6 fruit fly cellular contexts compared by ENCODE assay signal in genomic region chr3R:21481960-21482359, dm6.
TF ChIP-seq lines count a peak whose summit lies in the region.

Fancm (plus strand) TSS chr3R:21482325.

- TF ChIP-seq CTCF in S2 (optimal IDR thresholded peaks at IDR 0.05; lab: Kevin White, UChicago): peak; percentile 91 to 93
- TF ChIP-seq CTCF in whole organism, embryonic (GFP tag; optimal IDR thresholded peaks at IDR 0.05; lab: Kevin White, UChicago): peak; percentile 98

TF ChIP-seq in whole organism, adult, 20 proteins besides CTCF, POLR2A, EP300 and RAD21 (continues in another document):
- TF ChIP-seq CG12768 (GFP tag; optimal IDR thresholded peaks at IDR 0.05; lab: Kevin White, UChicago) (peak; percentile 2), Clk (GFP tag; optimal IDR thresholded peaks at IDR 0.05; lab: Kevin White, UChicago) (no peak), cnc (optimal IDR thresholded peaks at IDR 0.05; lab: Kevin White, UChicago) (no peak), CG33017 (tag; optimal IDR thresholded peaks at IDR 0.05; lab: Kevin White, UChicago) (peak; percentile 18), CG7045 (GFP tag; optimal IDR thresholded peaks at IDR 0.05; lab: Kevin White, UChicago) (peak; percentile 42), CG7101 (tag; optimal IDR thresholded peaks at IDR 0.05; lab: Kevin White, UChicago) (peak; percentile 63), Crg-1 (GFP tag; optimal IDR thresholded peaks at IDR 0.05; lab: Kevin White, UChicago) (peak; percentile 74), cic (GFP tag; optimal IDR thresholded peaks at IDR 0.05; lab: Kevin White, UChicago) (no peak), CG14711 (tag; optimal IDR thresholded peaks at IDR 0.05; lab: Kevin White, UChicago) (peak; percentile 38), kay (GFP tag; lab: Kevin White, UChicago; ENCODE audit: borderline replicate concordance) (no peak), CG1620 (GFP tag; optimal IDR thresholded peaks at IDR 0.05; lab: Kevin White, UChicago) (peak; percentile 81), ovo (GFP tag; optimal IDR thresholded peaks at IDR 0.05; lab: Kevin White, UChicago) (peak; percentile 56), Mnt (GFP tag; optimal IDR thresholded peaks at IDR 0.05; lab: Kevin White, UChicago) (peak; percentile 39), toe (GFP tag; optimal IDR thresholded peaks at IDR 0.05; lab: Kevin White, UChicago) (peak; percentile 67), tj (GFP tag; optimal IDR thresholded peaks at IDR 0.05; lab: Kevin White, UChicago) (no peak), pad (GFP tag; optimal IDR thresholded peaks at IDR 0.05; lab: Kevin White, UChicago) (peak; percentile 46), CG5204 (GFP tag; optimal IDR thresholded peaks at IDR 0.05; lab: Kevin White, UChicago) (peak; percentile 46), bab1 (GFP tag; optimal IDR thresholded peaks at IDR 0.05; lab: Kevin White, UChicago) (peak; percentile 61)

TF ChIP-seq in whole organism, embryonic, 481 proteins besides CTCF, POLR2A, EP300 and RAD21 (continues in another document):
- TF ChIP-seq Atf3 (GFP tag; optimal IDR thresholded peaks at IDR 0.05; lab: Kevin White, UChicago): peak; percentile 38
- TF ChIP-seq fd96Cb (tag; optimal IDR thresholded peaks at IDR 0.05; lab: Kevin White, UChicago): peak; percentile 40
- TF ChIP-seq CG8944 (GFP tag; optimal IDR thresholded peaks at IDR 0.05; lab: Kevin White, UChicago): peak; percentile 76
- peak; percentile 56; the same call in 2 of the 3 replicates for TF ChIP-seq CG34224 (GFP tag; IDR thresholded peaks at IDR 0.05; lab: Robert Waterston, UW; ENCODE audit: partially characterized antibody)
- peak; percentile 29 for TF ChIP-seq NC2α (GFP tag; optimal IDR thresholded peaks at IDR 0.05; lab: Kevin White, UChicago)
- TF ChIP-seq Med (GFP tag; lab: Kevin White, UChicago): peak; percentile 95
- TF ChIP-seq wor (GFP tag; IDR thresholded peaks at IDR 0.05; lab: Robert Waterston, UW): no peak
- no peak for TF ChIP-seq CG11504 (tag; optimal IDR thresholded peaks at IDR 0.05; lab: Kevin White, UChicago)
- no peak for TF ChIP-seq CG10565 (GFP tag; optimal IDR thresholded peaks at IDR 0.05; lab: Kevin White, UChicago)
- TF ChIP-seq sd (tag; optimal IDR thresholded peaks at IDR 0.05; lab: Kevin White, UChicago): no peak
- no peak for TF ChIP-seq grn (GFP tag; optimal IDR thresholded peaks at IDR 0.05; lab: Kevin White, UChicago)
- TF ChIP-seq CG18764 (GFP tag; optimal IDR thresholded peaks at IDR 0.05; lab: Kevin White, UChicago): peak; percentile 64
- no peak for TF ChIP-seq Drgx (GFP tag; IDR thresholded peaks at IDR 0.05; lab: Robert Waterston, UW)
- TF ChIP-seq Sin3A (optimal IDR thresholded peaks at IDR 0.05; lab: Kevin White, UChicago): peak; percentile 84
- TF ChIP-seq z (GFP tag; IDR thresholded peaks at IDR 0.05; lab: Robert Waterston, UW): no peak
- peak; percentile 55; the same call in 2 of the 3 replicates for TF ChIP-seq HLH4C (GFP tag; IDR thresholded peaks at IDR 0.05; lab: Robert Waterston, UW; ENCODE audit: partially characterized antibody)
- TF ChIP-seq amos (GFP tag; IDR thresholded peaks at IDR 0.05; lab: Robert Waterston, UW; ENCODE audit: partially characterized antibody): peak; percentile 70
- TF ChIP-seq Asciz (GFP tag; optimal IDR thresholded peaks at IDR 0.05; lab: Kevin White, UChicago): no peak

TF ChIP-seq in whole organism, prepupa, 60 proteins besides CTCF, POLR2A, EP300 and RAD21 (continues in another document):
- TF ChIP-seq vri (GFP tag; optimal IDR thresholded peaks at IDR 0.05; lab: Kevin White, UChicago) (no peak), lz (GFP tag; optimal IDR thresholded peaks at IDR 0.05; lab: Kevin White, UChicago) (peak; percentile 65), acj6 (GFP tag; optimal IDR thresholded peaks at IDR 0.05; lab: Kevin White, UChicago) (no peak), CG6163 (GFP tag; IDR thresholded peaks at IDR 0.05; lab: Robert Waterston, UW) (no peak), CG11294 (GFP tag; IDR thresholded peaks at IDR 0.05; lab: Robert Waterston, UW) (no peak), CG6854 (GFP tag; optimal IDR thresholded peaks at IDR 0.05; lab: Kevin White, UChicago) (no peak), Smox (GFP tag; optimal IDR thresholded peaks at IDR 0.05; lab: Kevin White, UChicago) (peak; percentile 27), CG34406 (GFP tag; optimal IDR thresholded peaks at IDR 0.05; lab: Kevin White, UChicago) (peak; percentile 18), CG7368 (GFP tag; optimal IDR thresholded peaks at IDR 0.05; lab: Kevin White, UChicago) (no peak), Eip93F (GFP tag; optimal IDR thresholded peaks at IDR 0.05; lab: Kevin White, UChicago) (no peak), Blimp-1 (GFP tag; optimal IDR thresholded peaks at IDR 0.05; lab: Kevin White, UChicago) (no peak), CG32006 (GFP tag; optimal IDR thresholded peaks at IDR 0.05; lab: Kevin White, UChicago) (no peak), svp (GFP tag; lab: Kevin White, UChicago) (no peak), dac (GFP tag; optimal IDR thresholded peaks at IDR 0.05; lab: Kevin White, UChicago) (peak; percentile 34), CG16779 (tag; optimal IDR thresholded peaks at IDR 0.05; lab: Kevin White, UChicago) (no peak), CG11902 (GFP tag; optimal IDR thresholded peaks at IDR 0.05; lab: Kevin White, UChicago) (peak; percentile 48), Hr4 (GFP tag; optimal IDR thresholded peaks at IDR 0.05; lab: Kevin White, UChicago) (no peak), topi (GFP tag; optimal IDR thresholded peaks at IDR 0.05; lab: Kevin White, UChicago) (no peak), Hr38 (GFP tag; optimal IDR thresholded peaks at IDR 0.05; lab: Kevin White, UChicago) (no peak), Hr39 (GFP tag; optimal IDR thresholded peaks at IDR 0.05; lab: Kevin White, UChicago) (peak; percentile 68), Met (GFP tag; optimal IDR thresholded peaks at IDR 0.05; lab: Kevin White, UChicago) (no peak)

TF ChIP-seq in whole organism, pupa, 21 proteins besides CTCF, POLR2A, EP300 and RAD21:
- no peak for TF ChIP-seq CG12605 (GFP tag; IDR thresholded peaks at IDR 0.05; lab: Robert Waterston, UW)
- no peak for TF ChIP-seq fd96Ca (GFP tag; IDR thresholded peaks at IDR 0.05; lab: Robert Waterston, UW)
- TF ChIP-seq CG8159 (tag; optimal IDR thresholded peaks at IDR 0.05; lab: Kevin White, UChicago): peak; percentile 34
- TF ChIP-seq EcR (GFP tag; optimal IDR thresholded peaks at IDR 0.05; lab: Kevin White, UChicago): no peak
- no peak for TF ChIP-seq CG17806 (tag; optimal IDR thresholded peaks at IDR 0.05; lab: Kevin White, UChicago)
- TF ChIP-seq CG13204 (GFP tag; optimal IDR thresholded peaks at IDR 0.05; lab: Kevin White, UChicago): no peak
- no peak for TF ChIP-seq rn (GFP tag; IDR thresholded peaks at IDR 0.05; lab: Robert Waterston, UW)
- peak; percentile 17 for TF ChIP-seq CG15710 (tag; optimal IDR thresholded peaks at IDR 0.05; lab: Kevin White, UChicago)
- TF ChIP-seq CG10348 (GFP tag; IDR thresholded peaks at IDR 0.05; lab: Robert Waterston, UW): no peak
- peak; percentile 23 for TF ChIP-seq CG9948 (tag; optimal IDR thresholded peaks at IDR 0.05; lab: Kevin White, UChicago)
- no peak for TF ChIP-seq D1 (tag; optimal IDR thresholded peaks at IDR 0.05; lab: Kevin White, UChicago)
- TF ChIP-seq Ets98B (GFP tag; IDR thresholded peaks at IDR 0.05; lab: Robert Waterston, UW): no peak
- TF ChIP-seq gl (tag; optimal IDR thresholded peaks at IDR 0.05; lab: Kevin White, UChicago): no peak
- TF ChIP-seq CG34367 (tag; optimal IDR thresholded peaks at IDR 0.05; lab: Kevin White, UChicago): no peak
- no peak for TF ChIP-seq CG14655 (GFP tag; optimal IDR thresholded peaks at IDR 0.05; lab: Kevin White, UChicago)
- no peak for TF ChIP-seq Pif1B (GFP tag; optimal IDR thresholded peaks at IDR 0.05; lab: Kevin White, UChicago)
- TF ChIP-seq CG8301 (tag; optimal IDR thresholded peaks at IDR 0.05; lab: Kevin White, UChicago): no peak
- peak; percentile 4 for TF ChIP-seq Snoo (tag; optimal IDR thresholded peaks at IDR 0.05; lab: Kevin White, UChicago)
- TF ChIP-seq CG4496 (GFP tag; IDR thresholded peaks at IDR 0.05; lab: Robert Waterston, UW): peak; percentile 45; the same call in 1 of the 3 replicates
- TF ChIP-seq Pif1A (GFP tag; optimal IDR thresholded peaks at IDR 0.05; lab: Kevin White, UChicago): no peak
- no peak for TF ChIP-seq CG32121 (GFP tag; IDR thresholded peaks at IDR 0.05; lab: Robert Waterston, UW)

TF ChIP-seq in whole organism, wandering third instar larva, 38 proteins besides CTCF, POLR2A, EP300 and RAD21 (continues in another document):
- TF ChIP-seq h (GFP tag; optimal IDR thresholded peaks at IDR 0.05; lab: Kevin White, UChicago) (peak; percentile 58), fru (GFP tag; optimal IDR thresholded peaks at IDR 0.05; lab: Kevin White, UChicago) (peak; percentile 60), Rel (GFP tag; optimal IDR thresholded peaks at IDR 0.05; lab: Kevin White, UChicago) (no peak), Rel (tag; optimal IDR thresholded peaks at IDR 0.05; lab: Kevin White, UChicago) (no peak), Abd-B (GFP tag; optimal IDR thresholded peaks at IDR 0.05; lab: Kevin White, UChicago) (no peak), Dfd (GFP tag; optimal IDR thresholded peaks at IDR 0.05; lab: Kevin White, UChicago) (no peak), N (GFP tag; optimal IDR thresholded peaks at IDR 0.05; lab: Kevin White, UChicago) (no peak), usp (GFP tag; optimal IDR thresholded peaks at IDR 0.05; lab: Kevin White, UChicago) (no peak), CrebA (GFP tag; optimal IDR thresholded peaks at IDR 0.05; lab: Kevin White, UChicago; ENCODE audit: borderline replicate concordance) (no peak), Myc (optimal IDR thresholded peaks at IDR 0.05; lab: Kevin White, UChicago) (peak; percentile 30), sv (GFP tag; optimal IDR thresholded peaks at IDR 0.05; lab: Kevin White, UChicago) (peak; percentile 51), dl (GFP tag; optimal IDR thresholded peaks at IDR 0.05; lab: Kevin White, UChicago; ENCODE audit: insufficient read depth in 1 of 2, partially characterized antibody in 2 of 2) (no peak), OdsH (GFP tag; optimal IDR thresholded peaks at IDR 0.05; lab: Kevin White, UChicago) (peak; percentile 55), rgr (GFP tag; optimal IDR thresholded peaks at IDR 0.05; lab: Kevin White, UChicago) (peak; percentile 62), foxo (GFP tag; optimal IDR thresholded peaks at IDR 0.05; lab: Kevin White, UChicago) (peak in 1 of 2 experiments; percentile 77), woc (GFP tag; optimal IDR thresholded peaks at IDR 0.05; lab: Kevin White, UChicago) (no peak), tai (GFP tag; optimal IDR thresholded peaks at IDR 0.05; lab: Kevin White, UChicago) (no peak), lola (GFP tag; optimal IDR thresholded peaks at IDR 0.05; lab: Kevin White, UChicago) (no peak), HLH106 (tag; optimal IDR thresholded peaks at IDR 0.05; lab: Kevin White, UChicago) (peak; percentile 60), psq (GFP tag; optimal IDR thresholded peaks at IDR 0.05; lab: Kevin White, UChicago) (peak; percentile 49), GATAd (GFP tag; optimal IDR thresholded peaks at IDR 0.05; lab: Kevin White, UChicago) (no peak), CG9705 (GFP tag; optimal IDR thresholded peaks at IDR 0.05; lab: Kevin White, UChicago) (peak; percentile 35), dmrt93B (GFP tag; optimal IDR thresholded peaks at IDR 0.05; lab: Kevin White, UChicago) (peak; percentile 53), Hr78 (GFP tag; optimal IDR thresholded peaks at IDR 0.05; lab: Kevin White, UChicago) (no peak), CG32264 (GFP tag; optimal IDR thresholded peaks at IDR 0.05; lab: Kevin White, UChicago) (no peak)
